Worm (Caenorhabditis elegans) whole organism, L4/young adult: ENCODE measurements around the gene C33D9.8.

Experiments
- W03F9.2 ChIP-seq: fragments of 150-350 bp; optimal IDR thresholded peaks from 2 replicates; lab custom pipeline; 2014; ENCODE audit warnings: missing biosample characterization, missing genetic modification characterization
- dao-5 ChIP-seq: sonication (generic microtip); optimal IDR thresholded peaks from 2 replicates; lab custom pipeline; 2016; ENCODE audit warnings: missing genotype, missing genetic modification characterization, moderate library complexity, missing compliant biosample characterization
- him-1 ChIP-seq: sonication (generic microtip); optimal IDR thresholded peaks from 2 replicates; lab custom pipeline; 2016; ENCODE audit warnings: missing genotype, missing genetic modification reagents, missing genetic modification characterization, missing compliant biosample characterization

ce11 chrIV:8778045-8778444 lies 8.5 kb downstream of the C33D9.8 start, which contains the start of gene C33D9.6:
- no peak for TF ChIP-seq W03F9.2 (tag; lab: Kevin White, UChicago)
- no peak for TF ChIP-seq dao-5 (tag; lab: Kevin White, UChicago)
- TF ChIP-seq him-1 = no peak
